Worm (Caenorhabditis elegans) whole organism, young adult: Measurements from ENCODE around the gene Y48E1C.4.

ENCODE experiments used
- Y79H2A.3 ChIP-seq: fragments of 200-800 bp; sonication (Bioruptor generic); conservative IDR thresholded peaks from 2 replicates; pipeline ENCODE4 v1.3.6; 2022; ENCODE audit warnings: missing genetic modification reagents, missing genetic modification characterization, missing compliant biosample characterization
- athp-1 ChIP-seq: sonication (generic microtip); optimal IDR thresholded peaks from 2 replicates; lab custom pipeline; 2017; ENCODE audit warnings: mild to moderate bottlenecking, missing genetic modification characterization, missing compliant biosample characterization
- attf-5 ChIP-seq: fragments of 200-800 bp; sonication (Bioruptor generic); optimal IDR thresholded peaks from 2 replicates; lab custom pipeline; 2018; ENCODE audit warnings: mild to moderate bottlenecking, missing genetic modification characterization, missing compliant biosample characterization
- cebp-2 ChIP-seq: fragments of 200-800 bp; sonication (Bioruptor generic); IDR thresholded peaks from 2 replicates; pipeline ENCODE4 v1.3.6; 2022; ENCODE audit warnings: missing genetic modification characterization, missing compliant biosample characterization
- ceh-91 ChIP-seq: fragments of 200-800 bp; sonication (Bioruptor generic); IDR thresholded peaks from 2 replicates; pipeline ENCODE4 v1.3.6; 2022; ENCODE audit warnings: missing genetic modification reagents, missing genetic modification characterization, missing compliant biosample characterization
- dpl-1 ChIP-seq: fragments of 150-350 bp; optimal IDR thresholded peaks from 2 replicates; lab custom pipeline; 2014; ENCODE audit warnings: missing biosample characterization, missing genetic modification reagents, missing genetic modification characterization
- egl-44 ChIP-seq: fragments of 200-800 bp; sonication (Bioruptor generic); IDR thresholded peaks from 2 replicates; pipeline ENCODE4 v1.3.6; 2022; ENCODE audit warnings: missing genetic modification reagents, missing genetic modification characterization, missing compliant biosample characterization
- lin-26 ChIP-seq: fragments of 200-800 bp; sonication (Bioruptor generic); IDR thresholded peaks from 2 replicates; pipeline ENCODE4 v1.3.6; 2022; ENCODE audit warnings: missing genetic modification reagents, missing genetic modification characterization, missing compliant biosample characterization
- nfya-1 ChIP-seq: sonication (generic microtip); optimal IDR thresholded peaks from 2 replicates; lab custom pipeline; 2017; ENCODE audit warnings: antibody characterized with exemption, missing compliant biosample characterization, missing genetic modification characterization, borderline replicate concordance; ENCODE audit not compliant: insufficient read depth
- nfyb-1 ChIP-seq: fragments of 200-800 bp; sonication (Bioruptor generic); IDR thresholded peaks from 2 replicates; pipeline ENCODE4 v1.3.6; 2022; ENCODE audit warnings: missing genetic modification reagents, missing genetic modification characterization, missing compliant biosample characterization
- nhr-80 ChIP-seq: sonication (generic microtip); optimal IDR thresholded peaks from 2 replicates; lab custom pipeline; 2016; ENCODE audit warnings: missing genetic modification characterization, missing compliant biosample characterization
- pha-4 ChIP-seq: fragments of 150-350 bp; sonication (generic microtip); optimal IDR thresholded peaks from 2 replicates; lab custom pipeline; 2014; ENCODE audit warnings: missing biosample characterization, missing genetic modification reagents, missing genetic modification characterization
- unc-62 ChIP-seq: fragments of 150-350 bp; optimal IDR thresholded peaks from 2 replicates; lab custom pipeline; 2014; ENCODE audit warnings: missing biosample characterization, missing genetic modification reagents, missing genetic modification characterization
- ztf-26 ChIP-seq: sonication (generic microtip); optimal IDR thresholded peaks from 2 replicates; lab custom pipeline; 2017; ENCODE audit warnings: missing genetic modification characterization, missing compliant biosample characterization

DNA sequence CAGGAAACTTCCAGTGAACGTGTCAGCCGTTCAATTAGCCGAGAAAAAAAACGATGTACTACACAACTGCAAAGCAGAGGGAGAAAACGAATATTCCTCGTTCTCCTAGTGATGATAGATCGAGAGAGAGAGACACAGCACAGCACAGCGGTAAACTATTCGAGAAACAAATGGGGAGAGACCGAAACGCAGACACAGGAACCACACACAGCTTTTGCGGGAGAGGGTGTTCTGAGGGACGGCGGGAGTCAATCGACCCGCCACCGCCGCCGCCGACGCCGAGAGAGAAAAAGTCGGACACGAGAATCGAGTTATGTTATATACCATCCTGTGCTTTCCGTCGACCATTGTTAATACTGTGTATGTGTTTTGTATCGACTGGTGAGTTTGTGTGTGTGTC is 20.0 kb upstream of the Y48E1C.4 start:
- TF ChIP-seq ztf-26 (tag; lab: Kevin White, UChicago) (no peak), lin-26 (GFP tag; lab: Robert Waterston, UW) (0 out of 2 replicates have a peak, but pooled peaks have one; percentile 49), ceh-91 (GFP tag; lab: Robert Waterston, UW) (no peak), Y79H2A.3 (GFP tag; lab: Robert Waterston, UW) (no peak), unc-62 (GFP tag; lab: Kevin White, UChicago) (no peak), athp-1 (no peak), egl-44 (no peak), attf-5 (GFP tag; lab: Kevin White, UChicago) (peak; percentile 36), cebp-2 (no peak), nfyb-1 (no peak), nhr-80 (tag; lab: Kevin White, UChicago) (peak; percentile 59), pha-4 (no peak), dpl-1 (no peak), nfya-1 (tag; lab: Kevin White, UChicago) (no peak)
